Fruit fly (Drosophila melanogaster) Kc167 (cell line): ENCODE data around the gene Dfd.

Experiments used
- Myc ChIP-seq: fragments of >200 bp; optimal IDR thresholded peaks from 2 replicates; lab custom pipeline; 2017; ENCODE audit warnings: missing external identifiers
- Sin3A ChIP-seq: fragments of >200 bp; optimal IDR thresholded peaks from 2 replicates; lab custom pipeline; 2018; ENCODE audit warnings: missing external identifiers
- h ChIP-seq: fragments of >200 bp; optimal IDR thresholded peaks from 3 replicates; lab custom pipeline; 2018; ENCODE audit warnings: missing external identifiers
- psq ChIP-seq: fragments of >200 bp; optimal IDR thresholded peaks from 2 replicates; lab custom pipeline; 2017; ENCODE audit warnings: missing external identifiers

- no peak for TF ChIP-seq psq (lab: Kevin White, UChicago)
- TF ChIP-seq h (lab: Kevin White, UChicago), result no peak
- no peak for TF ChIP-seq Myc
- TF ChIP-seq Sin3A, result no peak
Observed at dm6 chr3R:6838585-6838984, 46.9 kb downstream of the Dfd start.
